Fruit fly (Drosophila melanogaster): ENCODE data around the gene CG17928.

The CG17928 gene

dm6 chr2L:16817421-16818101 is 26.2 kb downstream of the CG17928 start (continued):
- TF ChIP-seq CG12659 (GFP tag; optimal IDR thresholded peaks at IDR 0.05) (no peak), fd3F (GFP tag; optimal IDR thresholded peaks at IDR 0.05) (no peak), CG15269 (tag; optimal IDR thresholded peaks at IDR 0.05) (peak; percentile 49), E2f1 (GFP tag; IDR thresholded peaks at IDR 0.05) (peak; percentile 26; the same call in 1 of the 2 replicates), Dbx (GFP tag; IDR thresholded peaks at IDR 0.05) (peak; percentile 63; the same call in 2 of the 3 replicates), fu2 (GFP tag; optimal IDR thresholded peaks at IDR 0.05) (peak; percentile 21), CG10959 (GFP tag; IDR thresholded peaks at IDR 0.05) (no peak), CG11085 (GFP tag; IDR thresholded peaks at IDR 0.05) (no peak), CG2120 (GFP tag; optimal IDR thresholded peaks at IDR 0.05) (peak; percentile 63), unpg (GFP tag; optimal IDR thresholded peaks at IDR 0.05) (peak; percentile 28), ftz-f1 (GFP tag; optimal IDR thresholded peaks at IDR 0.05) (peak; percentile 13), CG4820 (GFP tag; optimal IDR thresholded peaks at IDR 0.05) (peak; percentile 5), lab (GFP tag; optimal IDR thresholded peaks at IDR 0.05) (peak; percentile 9), CG9215 (GFP tag; IDR thresholded peaks at IDR 0.05) (no peak), otp (GFP tag; IDR thresholded peaks at IDR 0.05) (peak; percentile 52; the same call in 1 of the 3 replicates), CG7839 (tag; optimal IDR thresholded peaks at IDR 0.05) (peak; percentile 36), vvl (GFP tag; IDR thresholded peaks at IDR 0.05) (peak; percentile 32; the same call in 1 of the 2 replicates), sd (tag; optimal IDR thresholded peaks at IDR 0.05) (peak; percentile 86), CG15479 (GFP tag; optimal IDR thresholded peaks at IDR 0.05) (no peak), CG9727 (GFP tag; optimal IDR thresholded peaks at IDR 0.05) (peak; percentile 14), NK7.1 (GFP tag; optimal IDR thresholded peaks at IDR 0.05) (peak; percentile 21), peb (GFP tag; IDR thresholded peaks at IDR 0.05) (no peak), Dad (GFP tag; optimal IDR thresholded peaks at IDR 0.05) (peak; percentile 38), CG9817 (tag; optimal IDR thresholded peaks at IDR 0.05) (no peak), CG16815 (GFP tag; optimal IDR thresholded peaks at IDR 0.05) (no peak), CG17802 (tag; optimal IDR thresholded peaks at IDR 0.05) (no peak), CG1603 (tag; optimal IDR thresholded peaks at IDR 0.05) (peak; percentile 40), ro (GFP tag; IDR thresholded peaks at IDR 0.05) (no peak), Pdp1 (GFP tag; optimal IDR thresholded peaks at IDR 0.05) (peak; percentile 49 to 97), dmrt11E (tag; optimal IDR thresholded peaks at IDR 0.05) (no peak), Dek (tag; optimal IDR thresholded peaks at IDR 0.05) (no peak), exex (tag; optimal IDR thresholded peaks at IDR 0.05) (peak; percentile 31), CG10431 (GFP tag; optimal IDR thresholded peaks at IDR 0.05) (peak; percentile 44), zfh1 (GFP tag; IDR thresholded peaks at IDR 0.05) (peak; percentile 41; the same call in 1 of the 3 replicates), Xbp1 (GFP tag; optimal IDR thresholded peaks at IDR 0.05) (peak; percentile 16), HHEX (GFP tag; optimal IDR thresholded peaks at IDR 0.05) (no peak), lilli (GFP tag; optimal IDR thresholded peaks at IDR 0.05) (peak; percentile 61), unc-4 (GFP tag; IDR thresholded peaks at IDR 0.05; ENCODE audit: partially characterized antibody) (no peak), CG7987 (GFP tag; optimal IDR thresholded peaks at IDR 0.05) (no peak), GATAe (GFP tag; conservative IDR thresholded peaks at IDR 0.05) (peak; percentile 37; the same call in 1 of the 2 replicates), dan (GFP tag; IDR thresholded peaks at IDR 0.05) (no peak)
